Worm (Caenorhabditis elegans) whole organism, late embryonic: ENCODE measurements around the gene phf-33.

Experiments
- ama-1 ChIP-seq: fragments of 150-350 bp; optimal IDR thresholded peaks from 2 replicates; lab custom pipeline; 2014
- ceh-19 ChIP-seq: fragments of 200-800 bp; sonication (Bioruptor generic); optimal IDR thresholded peaks from 2 replicates; lab custom pipeline; 2018; ENCODE audit warnings: mild to moderate bottlenecking, missing genetic modification characterization, missing compliant biosample characterization
- elt-2 ChIP-seq: sonication (generic microtip); optimal IDR thresholded peaks from 2 replicates; lab custom pipeline; 2016; ENCODE audit warnings: missing genetic modification reagents, missing genetic modification characterization, missing compliant biosample characterization
- hlh-6 ChIP-seq: sonication (generic microtip); optimal IDR thresholded peaks from 2 replicates; lab custom pipeline; 2016; ENCODE audit warnings: missing genotype, missing genetic modification characterization, missing compliant biosample characterization
- lim-6 ChIP-seq: sonication (generic microtip); optimal IDR thresholded peaks from 2 replicates; lab custom pipeline; 2016; ENCODE audit warnings: missing genetic modification characterization, missing compliant biosample characterization
- pha-4 ChIP-seq: fragments of 150-350 bp; optimal IDR thresholded peaks from 2 replicates; lab custom pipeline; 2018; ENCODE audit warnings: missing biosample characterization, missing genetic modification reagents, missing genetic modification characterization
- pqm-1 ChIP-seq: sonication (generic microtip); optimal IDR thresholded peaks from 2 replicates; lab custom pipeline; 2016; ENCODE audit warnings: missing genetic modification characterization, missing compliant biosample characterization
- sox-2 ChIP-seq: fragments of 200-800 bp; sonication (Bioruptor generic); IDR thresholded peaks from 2 replicates; pipeline ENCODE4 v1.3.6; 2022; ENCODE audit warnings: missing genetic modification reagents, missing genetic modification characterization, missing compliant biosample characterization
- unc-3 ChIP-seq, 2 experiments: fragments of 200-800 bp in 1 of 2; sonication (Bioruptor generic) in 1 of 2; sonication (generic microtip) in 1 of 2; conservative IDR thresholded peaks in 1 of 2; optimal IDR thresholded peaks in 1 of 2; 2 replicates each; pipeline versions ENCODE4 v1.3.6 to Lab custom; 2016 to 2022; ENCODE audit warnings: missing compliant biosample characterization in 2 of 2, missing genetic modification characterization in 2 of 2, missing genetic modification reagents in 1 of 2

- TF ChIP-seq pha-4 (no peak), sox-2 (GFP tag; lab: Robert Waterston, UW) (no peak), ama-1 (lab: Kevin White, UChicago) (no peak), elt-2 (tag; lab: Kevin White, UChicago) (peak; percentile 92), pqm-1 (tag; lab: Kevin White, UChicago) (no peak), unc-3 (GFP tag; conservative IDR thresholded peaks at IDR 0.05; lab: Robert Waterston, UW) (no peak), unc-3 (tag; optimal IDR thresholded peaks at IDR 0.05; lab: Kevin White, UChicago) (no peak), lim-6 (tag; lab: Kevin White, UChicago) (no peak), ceh-19 (GFP tag; lab: Kevin White, UChicago) (no peak), hlh-6 (tag; lab: Kevin White, UChicago) (no peak)
Observed at ce11 chrX:13257577-13257976, 21.2 kb downstream of the phf-33 start, which contains the start of gene K08H2.10.
